Worm (Caenorhabditis elegans): ENCODE results near the gene trpl-2.

Gene trpl-2

ce11 chrIV:4369116-4369515 is 42.7 kb downstream of the trpl-2 start:
- TF ChIP-seq daf-12 (tag; optimal IDR thresholded peaks at IDR 0.05) = no peak
- TF ChIP-seq ceh-9 (tag; optimal IDR thresholded peaks at IDR 0.05) = no peak
- no peak for TF ChIP-seq ztf-11 (tag; optimal IDR thresholded peaks at IDR 0.05)
- TF ChIP-seq tbx-2 (tag; optimal IDR thresholded peaks at IDR 0.05) = no peak
- TF ChIP-seq ceh-82 (tag; optimal IDR thresholded peaks at IDR 0.05) = no peak
